Worm (Caenorhabditis elegans) whole organism, mixed stage, embryonic: ENCODE data around the gene secs-1.

Experiments
- blmp-1 ChIP-seq: fragments of 150-350 bp; optimal IDR thresholded peaks from 2 replicates; lab custom pipeline; 2014; ENCODE audit warnings: missing biosample characterization, missing genetic modification characterization
- ces-1 ChIP-seq: fragments of 150-350 bp; optimal IDR thresholded peaks from 2 replicates; lab custom pipeline; 2014; ENCODE audit warnings: missing biosample characterization, missing genetic modification reagents, missing genetic modification characterization
- cnd-1 ChIP-seq: fragments of 200-800 bp; sonication (Bioruptor generic); optimal IDR thresholded peaks from 2 replicates; lab custom pipeline; 2018; ENCODE audit warnings: mild to moderate bottlenecking, missing genetic modification characterization, missing compliant biosample characterization
- lin-13 ChIP-seq: fragments of 150-350 bp; optimal IDR thresholded peaks from 2 replicates; lab custom pipeline; 2014; ENCODE audit warnings: missing biosample characterization, missing genetic modification characterization
- nhr-12 ChIP-seq: fragments of 150-350 bp; optimal IDR thresholded peaks from 2 replicates; lab custom pipeline; 2014; ENCODE audit warnings: missing biosample characterization, missing genetic modification characterization
- nhr-28 ChIP-seq: fragments of 150-350 bp; optimal IDR thresholded peaks from 2 replicates; lab custom pipeline; 2014; ENCODE audit warnings: missing biosample characterization, missing genetic modification characterization
- nhr-76 ChIP-seq: sonication (generic microtip); optimal IDR thresholded peaks from 2 replicates; lab custom pipeline; 2017; ENCODE audit warnings: missing biosample characterization, missing genetic modification characterization
- snpc-4 ChIP-seq: fragments of 150-350 bp; optimal IDR thresholded peaks from 2 replicates; lab custom pipeline; 2014; ENCODE audit warnings: missing biosample characterization, missing genetic modification characterization

ce11 chrV:10776528-10777055, 27.7 kb downstream of the secs-1 start, which contains the start of gene D1054.5:
- no peak for TF ChIP-seq nhr-28 (tag; lab: Kevin White, UChicago)
- TF ChIP-seq nhr-12 (tag; lab: Kevin White, UChicago), result no peak
- no peak for TF ChIP-seq ces-1 (GFP tag; lab: Kevin White, UChicago)
- TF ChIP-seq blmp-1 (tag; lab: Kevin White, UChicago), result no peak
- no peak for TF ChIP-seq nhr-76 (tag; lab: Kevin White, UChicago)
- no peak for TF ChIP-seq cnd-1
- TF ChIP-seq lin-13 (tag; lab: Kevin White, UChicago), result no peak
- TF ChIP-seq snpc-4 (tag; lab: Kevin White, UChicago), result no peak
